Fruit fly (Drosophila melanogaster) whole organism, embryonic: ENCODE data around the gene Trs20.

Experiments used
- Antp ChIP-seq: fragments of 200-800 bp; sonication (Bioruptor generic); optimal IDR thresholded peaks from 3 replicates; lab custom pipeline; 2016; ENCODE audit warnings: missing biosample characterization, missing genetic modification characterization
- Atf3 ChIP-seq: fragments of 200-800 bp; sonication (Bioruptor generic); optimal IDR thresholded peaks from 3 replicates; lab custom pipeline; 2016; ENCODE audit warnings: missing biosample characterization, missing genetic modification characterization
- Bdp1 ChIP-seq: fragments of 200-800 bp; sonication (Bioruptor generic); optimal IDR thresholded peaks from 3 replicates; lab custom pipeline; 2016; ENCODE audit warnings: missing biosample characterization, missing genetic modification characterization
- CG12071 ChIP-seq: fragments of 200-800 bp; sonication (Bioruptor generic); optimal IDR thresholded peaks from 3 replicates; lab custom pipeline; 2018; ENCODE audit warnings: missing biosample characterization, mild to moderate bottlenecking, missing genetic modification characterization
- CG14441 ChIP-seq: fragments of 200-800 bp; sonication (Bioruptor generic); IDR thresholded peaks from 2 replicates; pipeline ENCODE4 v1.3.6; 2022; ENCODE audit warnings: missing biosample characterization, missing genetic modification characterization
- CG15514 ChIP-seq: fragments of 200-800 bp; sonication (Bioruptor generic); optimal IDR thresholded peaks from 3 replicates; lab custom pipeline; 2017; ENCODE audit warnings: missing biosample characterization, missing genetic modification characterization, mild to moderate bottlenecking, moderate library complexity, missing genetic modification reagents
- CG1602 ChIP-seq: fragments of 200-800 bp; sonication (Bioruptor generic); optimal IDR thresholded peaks from 3 replicates; lab custom pipeline; 2016; ENCODE audit warnings: missing biosample characterization, missing genetic modification characterization
- CG1603 ChIP-seq: fragments of 200-800 bp; sonication (Bioruptor generic); optimal IDR thresholded peaks from 2 replicates; lab custom pipeline; 2019; ENCODE audit warnings: missing biosample characterization, mild to moderate bottlenecking, missing genetic modification characterization, moderate library complexity
- CG16779 ChIP-seq: fragments of 200-800 bp; sonication (Bioruptor generic); IDR thresholded peaks from 2 replicates; pipeline ENCODE4 v1.3.6; 2022; ENCODE audit warnings: missing biosample characterization, missing genetic modification characterization
- CG17612 ChIP-seq: fragments of 200-800 bp; sonication (Bioruptor generic); IDR thresholded peaks from 2 replicates; pipeline ENCODE4 v1.3.6; 2022; ENCODE audit warnings: missing biosample characterization, missing genetic modification characterization
- CG2116 ChIP-seq: fragments of 200-800 bp; sonication (Bioruptor generic); optimal IDR thresholded peaks from 3 replicates; lab custom pipeline; 2018; ENCODE audit warnings: missing biosample characterization, mild to moderate bottlenecking, missing genetic modification characterization
- CG31365 ChIP-seq: fragments of 200-800 bp; sonication (Bioruptor generic); optimal IDR thresholded peaks from 2 replicates; lab custom pipeline; 2018; ENCODE audit warnings: missing biosample characterization, mild to moderate bottlenecking, missing genetic modification characterization
- CG32772 ChIP-seq: fragments of 200-800 bp; sonication (Bioruptor generic); IDR thresholded peaks from 2 replicates; pipeline ENCODE4 v1.3.6; 2022; ENCODE audit warnings: missing biosample characterization, missing genetic modification characterization
- CG3838 ChIP-seq: fragments of 200-800 bp; sonication (Bioruptor generic); optimal IDR thresholded peaks from 3 replicates; lab custom pipeline; 2016; ENCODE audit warnings: missing biosample characterization, missing genetic modification characterization
- CG8281 ChIP-seq: fragments of 200-800 bp; sonication (Bioruptor generic); optimal IDR thresholded peaks from 2 replicates; lab custom pipeline; 2018; ENCODE audit warnings: missing biosample characterization, mild to moderate bottlenecking, missing genetic modification characterization, moderate library complexity
- CG8478 ChIP-seq: fragments of >200 bp; optimal IDR thresholded peaks from 2 replicates; lab custom pipeline; 2018
- E2f2 ChIP-seq: fragments of 200-800 bp; sonication (Bioruptor generic); IDR thresholded peaks from 2 replicates; pipeline ENCODE4 v1.3.6; 2022; ENCODE audit warnings: missing biosample characterization, missing genetic modification characterization
- Fer2 ChIP-seq: fragments of 200-800 bp; sonication (Bioruptor generic); optimal IDR thresholded peaks from 2 replicates; lab custom pipeline; 2018; ENCODE audit warnings: missing biosample characterization, mild to moderate bottlenecking, missing genetic modification characterization, moderate library complexity
- Fer3 ChIP-seq: fragments of 200-800 bp; sonication (Bioruptor generic); optimal IDR thresholded peaks from 2 replicates; lab custom pipeline; 2018; ENCODE audit warnings: missing biosample characterization, mild to moderate bottlenecking, missing genetic modification characterization, moderate library complexity
- Gsc ChIP-seq: fragments of 200-800 bp; sonication (Bioruptor generic); IDR thresholded peaks from 2 replicates; pipeline ENCODE4 v1.3.6; 2022; ENCODE audit warnings: missing biosample characterization, missing genetic modification characterization
- HLH54F ChIP-seq: fragments of 200-800 bp; sonication (Bioruptor generic); optimal IDR thresholded peaks from 3 replicates; lab custom pipeline; 2016; ENCODE audit warnings: missing biosample characterization, missing genetic modification characterization
- HmgZ ChIP-seq: fragments of 200-800 bp; sonication (Bioruptor generic); optimal IDR thresholded peaks from 2 replicates; lab custom pipeline; 2018; ENCODE audit warnings: missing biosample characterization, mild to moderate bottlenecking, missing genetic modification characterization
- Hmr ChIP-seq: fragments of 200-800 bp; sonication (Bioruptor generic); optimal IDR thresholded peaks from 3 replicates; lab custom pipeline; 2017; ENCODE audit warnings: mild to moderate bottlenecking, missing biosample characterization, missing genetic modification reagents, missing genetic modification characterization
- Mes4 ChIP-seq: fragments of 200-800 bp; sonication (Bioruptor generic); optimal IDR thresholded peaks from 2 replicates; lab custom pipeline; 2016; ENCODE audit warnings: missing biosample characterization, missing genetic modification characterization
- NC2α ChIP-seq: fragments of 200-800 bp; sonication (Bioruptor generic); optimal IDR thresholded peaks from 2 replicates; lab custom pipeline; 2016; ENCODE audit warnings: missing biosample characterization, missing genetic modification characterization
- Ptx1 ChIP-seq: fragments of 200-800 bp; sonication (Bioruptor generic); IDR thresholded peaks from 2 replicates; pipeline ENCODE4 v1.3.6; 2022; ENCODE audit warnings: missing biosample characterization, missing genetic modification characterization
- TFAM ChIP-seq: fragments of 200-800 bp; sonication (Bioruptor generic); optimal IDR thresholded peaks from 2 replicates; lab custom pipeline; 2017; ENCODE audit warnings: missing biosample characterization, missing genetic modification characterization, inconsistent platforms
- abd-A ChIP-seq: fragments of 200-800 bp; sonication (Bioruptor generic); optimal IDR thresholded peaks from 3 replicates; lab custom pipeline; 2019; ENCODE audit warnings: missing biosample characterization, mild to moderate bottlenecking, missing genetic modification characterization, moderate library complexity
- al ChIP-seq: fragments of 200-800 bp; sonication (Bioruptor generic); IDR thresholded peaks from 2 replicates; pipeline ENCODE4 v1.3.6; 2022; ENCODE audit warnings: missing biosample characterization, missing genetic modification characterization
- ase ChIP-seq: fragments of 200-800 bp; sonication (Bioruptor generic); IDR thresholded peaks from 3 replicates; pipeline ENCODE4 v1.3.6; 2022; ENCODE audit warnings: missing biosample characterization, missing genetic modification characterization
- bcd ChIP-seq: fragments of 200-800 bp; sonication (Bioruptor generic); optimal IDR thresholded peaks from 2 replicates; lab custom pipeline; 2017; ENCODE audit warnings: missing biosample characterization, mild to moderate bottlenecking, missing genetic modification characterization
- cad ChIP-seq: fragments of >200 bp; optimal IDR thresholded peaks from 2 replicates; lab custom pipeline; 2017; ENCODE audit warnings: missing biosample characterization, missing genetic modification characterization
- cas ChIP-seq: fragments of 200-800 bp; sonication (Bioruptor generic); IDR thresholded peaks from 2 replicates; pipeline ENCODE4 v1.3.6; 2022; ENCODE audit warnings: missing biosample characterization, missing genetic modification characterization
- danr ChIP-seq: fragments of 200-800 bp; sonication (Bioruptor generic); IDR thresholded peaks from 2 replicates; pipeline ENCODE4 v1.3.6; 2022; ENCODE audit warnings: missing biosample characterization, missing genetic modification characterization
- esg ChIP-seq: fragments of 200-800 bp; sonication (Bioruptor generic); conservative IDR thresholded peaks from 2 replicates; pipeline ENCODE4 v1.3.6; 2022; ENCODE audit warnings: missing biosample characterization, missing genetic modification characterization
- ftz-f1 ChIP-seq: fragments of 200-800 bp; sonication (Bioruptor generic); optimal IDR thresholded peaks from 2 replicates; lab custom pipeline; 2016; ENCODE audit warnings: missing biosample characterization, missing genetic modification characterization
- gcm ChIP-seq: fragments of 200-800 bp; sonication (Bioruptor generic); optimal IDR thresholded peaks from 2 replicates; lab custom pipeline; 2019; ENCODE audit warnings: missing biosample characterization, mild to moderate bottlenecking, missing genetic modification characterization, moderate library complexity
- gcm2 ChIP-seq: fragments of 200-800 bp; sonication (Bioruptor generic); optimal IDR thresholded peaks from 2 replicates; lab custom pipeline; 2016; ENCODE audit warnings: missing biosample characterization, missing genetic modification characterization
- gem ChIP-seq: fragments of 200-800 bp; sonication (Bioruptor generic); optimal IDR thresholded peaks from 2 replicates; lab custom pipeline; 2019; ENCODE audit warnings: missing biosample characterization, mild to moderate bottlenecking, missing genetic modification characterization, moderate library complexity
- gfzf ChIP-seq: fragments of 200-800 bp; sonication (Bioruptor generic); optimal IDR thresholded peaks from 2 replicates; lab custom pipeline; 2016; ENCODE audit warnings: missing biosample characterization, mild to moderate bottlenecking, missing genetic modification characterization, moderate library complexity
- jing ChIP-seq: fragments of 200-800 bp; sonication (Bioruptor generic); optimal IDR thresholded peaks from 2 replicates; lab custom pipeline; 2018; ENCODE audit warnings: missing biosample characterization, mild to moderate bottlenecking, missing genetic modification characterization
- jumu ChIP-seq: fragments of 200-800 bp; sonication (Bioruptor generic); optimal IDR thresholded peaks from 3 replicates; lab custom pipeline; 2016; ENCODE audit warnings: missing biosample characterization, missing genetic modification characterization
- mld ChIP-seq: fragments of 200-800 bp; sonication (Bioruptor generic); IDR thresholded peaks from 3 replicates; pipeline ENCODE4 v1.3.6; 2022; ENCODE audit warnings: missing biosample characterization, missing genetic modification characterization; ENCODE audit not compliant: partially characterized antibody
- nau ChIP-seq: fragments of 200-800 bp; sonication (Bioruptor generic); optimal IDR thresholded peaks from 3 replicates; lab custom pipeline; 2017; ENCODE audit warnings: missing biosample characterization, mild to moderate bottlenecking, missing genetic modification characterization, missing genetic modification reagents
- sim ChIP-seq: fragments of 200-800 bp; sonication (Bioruptor generic); IDR thresholded peaks from 2 replicates; pipeline ENCODE4 v1.3.6; 2022; ENCODE audit warnings: missing biosample characterization, missing genetic modification characterization
- slou ChIP-seq: fragments of 200-800 bp; sonication (Bioruptor generic); optimal IDR thresholded peaks from 3 replicates; lab custom pipeline; 2016; ENCODE audit warnings: missing biosample characterization, missing genetic modification characterization
- toy ChIP-seq: fragments of 200-800 bp; sonication (Bioruptor generic); IDR thresholded peaks from 2 replicates; pipeline ENCODE4 v1.3.6; 2022; ENCODE audit warnings: missing biosample characterization, missing genetic modification characterization
- tup ChIP-seq: fragments of 200-800 bp; sonication (Bioruptor generic); optimal IDR thresholded peaks from 2 replicates; lab custom pipeline; 2016; ENCODE audit warnings: missing biosample characterization, mild to moderate bottlenecking, missing genetic modification characterization, moderate library complexity
- unc-4 ChIP-seq: fragments of 200-800 bp; sonication (Bioruptor generic); IDR thresholded peaks from 2 replicates; pipeline ENCODE4 v1.3.6; 2022; ENCODE audit warnings: missing biosample characterization, missing genetic modification characterization; ENCODE audit not compliant: partially characterized antibody
- zen ChIP-seq: fragments of 200-800 bp; sonication (Bioruptor generic); optimal IDR thresholded peaks from 3 replicates; lab custom pipeline; 2018; ENCODE audit warnings: missing biosample characterization, mild to moderate bottlenecking, missing genetic modification characterization, moderate library complexity

Gene Trs20

dm6 chr3L:16113607-16114337, 17.7 kb downstream of the Trs20 start (continued):
- no peak for TF ChIP-seq CG12071 (GFP tag; lab: Kevin White, UChicago)
- TF ChIP-seq cas (GFP tag; lab: Robert Waterston, UW) = peak; percentile 55; the same call in 1 of the 2 replicates
- TF ChIP-seq nau (GFP tag; lab: Kevin White, UChicago) = no peak
- peak; percentile 62 for TF ChIP-seq cad (GFP tag; lab: Kevin White, UChicago)
- TF ChIP-seq danr = peak; percentile 49; the same call in 1 of the 2 replicates
- peak; percentile 91 for TF ChIP-seq HLH54F (GFP tag; lab: Kevin White, UChicago)
- no peak for TF ChIP-seq TFAM (GFP tag; lab: Kevin White, UChicago)
- peak; percentile 87 for TF ChIP-seq CG1603 (tag; lab: Kevin White, UChicago)
- no peak for TF ChIP-seq CG17612
- TF ChIP-seq unc-4 (GFP tag; lab: Robert Waterston, UW) = peak; percentile 68
- TF ChIP-seq HmgZ (tag; lab: Kevin White, UChicago) = peak; percentile 92
- no peak for TF ChIP-seq Fer3 (tag; lab: Kevin White, UChicago)
- peak; percentile 56 for TF ChIP-seq Fer2 (tag; lab: Kevin White, UChicago)
- TF ChIP-seq CG2116 (GFP tag; lab: Kevin White, UChicago) = peak; percentile 73
- TF ChIP-seq CG16779 (GFP tag; lab: Robert Waterston, UW) = no peak
- no peak for TF ChIP-seq gem (tag; lab: Kevin White, UChicago)
- TF ChIP-seq abd-A (tag; lab: Kevin White, UChicago) = no peak
- peak; percentile 46 for TF ChIP-seq CG3838 (GFP tag; lab: Kevin White, UChicago)
- peak; percentile 69 for TF ChIP-seq CG31365 (tag; lab: Kevin White, UChicago)
- peak; percentile 77 for TF ChIP-seq CG14441
- TF ChIP-seq mld (GFP tag; lab: Robert Waterston, UW) = no peak; the same call in 2 of the 3 replicates
- peak; percentile 79 for TF ChIP-seq Ptx1
- TF ChIP-seq CG8281 (tag; lab: Kevin White, UChicago) = no peak
- peak; percentile 75 for TF ChIP-seq tup (GFP tag; lab: Kevin White, UChicago)
- peak; percentile 37 for TF ChIP-seq NC2α (GFP tag; lab: Kevin White, UChicago)
- peak; percentile 64 for TF ChIP-seq E2f2 (GFP tag; lab: Robert Waterston, UW)
- TF ChIP-seq al = peak; percentile 71
- peak; percentile 80 for TF ChIP-seq CG32772
- peak; percentile 75 for TF ChIP-seq esg (GFP tag; lab: Robert Waterston, UW)
- peak; percentile 9 for TF ChIP-seq zen
- no peak for TF ChIP-seq gfzf (GFP tag; lab: Kevin White, UChicago)
- TF ChIP-seq Gsc (GFP tag; lab: Robert Waterston, UW) = no peak
- TF ChIP-seq sim = no peak
- peak; percentile 89 for TF ChIP-seq CG15514
- TF ChIP-seq Mes4 (GFP tag; lab: Kevin White, UChicago) = peak; percentile 80
- no peak for TF ChIP-seq gcm2 (GFP tag; lab: Kevin White, UChicago)
- TF ChIP-seq ftz-f1 (GFP tag; lab: Kevin White, UChicago) = peak; percentile 81
- peak; percentile 74 for TF ChIP-seq CG1602 (GFP tag; lab: Kevin White, UChicago)
- TF ChIP-seq bcd (GFP tag; lab: Kevin White, UChicago) = peak; percentile 84
- TF ChIP-seq Hmr (GFP tag; lab: Kevin White, UChicago) = no peak
- peak; percentile 85 for TF ChIP-seq jumu (GFP tag; lab: Kevin White, UChicago)
- peak; percentile 32 for TF ChIP-seq slou (GFP tag; lab: Kevin White, UChicago)
- TF ChIP-seq CG8478 (lab: Kevin White, UChicago) = no peak
- TF ChIP-seq Atf3 (GFP tag; lab: Kevin White, UChicago) = peak; percentile 48
- TF ChIP-seq jing = no peak
- peak; percentile 95 for TF ChIP-seq gcm (GFP tag; lab: Kevin White, UChicago)
- TF ChIP-seq ase (GFP tag; lab: Robert Waterston, UW) = peak; percentile 59; the same call in 2 of the 3 replicates
- peak; percentile 78 for TF ChIP-seq Bdp1 (GFP tag; lab: Kevin White, UChicago)
- peak; percentile 88 for TF ChIP-seq Antp (GFP tag; lab: Kevin White, UChicago)
- peak; percentile 52; the same call in 1 of the 2 replicates for TF ChIP-seq toy
